Fruit fly (Drosophila melanogaster): ENCODE measurements around the gene CG9512.

The CG9512 gene

DNA sequence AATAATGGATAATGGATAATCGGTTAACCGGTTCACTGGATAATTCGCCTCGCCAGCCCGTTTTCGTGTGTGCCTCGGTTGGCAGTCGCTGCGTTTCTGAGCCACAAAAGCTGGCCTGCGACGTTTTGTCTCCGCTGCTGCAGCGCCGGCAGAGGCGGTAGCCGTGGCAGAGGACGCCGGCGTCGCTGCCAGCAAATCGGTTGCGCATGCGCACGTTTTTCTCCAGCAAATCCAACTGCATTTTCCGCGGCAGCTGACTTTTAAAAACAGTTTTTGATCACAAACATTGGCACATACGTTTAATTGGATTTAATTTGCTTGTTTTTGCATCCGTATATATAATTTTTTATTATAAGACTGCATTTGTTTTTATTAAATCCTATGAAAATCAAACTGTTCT lies 8.6 kb downstream of the CG9512 start, which contains the start of gene CG9514:
TSS of gene CG9514 (minus strand) at position 101 of the 400 bp plus-strand sequence.
- TF ChIP-seq Sin3A (optimal IDR thresholded peaks at IDR 0.05): no peak
- no peak for TF ChIP-seq psq (optimal IDR thresholded peaks at IDR 0.05)
- TF ChIP-seq Myc (optimal IDR thresholded peaks at IDR 0.05): no peak
- no peak for TF ChIP-seq h (optimal IDR thresholded peaks at IDR 0.05)
- no peak for TF ChIP-seq insv (optimal IDR thresholded peaks at IDR 0.05)
- TF ChIP-seq ttk (optimal IDR thresholded peaks at IDR 0.05): no peak

DNA sequence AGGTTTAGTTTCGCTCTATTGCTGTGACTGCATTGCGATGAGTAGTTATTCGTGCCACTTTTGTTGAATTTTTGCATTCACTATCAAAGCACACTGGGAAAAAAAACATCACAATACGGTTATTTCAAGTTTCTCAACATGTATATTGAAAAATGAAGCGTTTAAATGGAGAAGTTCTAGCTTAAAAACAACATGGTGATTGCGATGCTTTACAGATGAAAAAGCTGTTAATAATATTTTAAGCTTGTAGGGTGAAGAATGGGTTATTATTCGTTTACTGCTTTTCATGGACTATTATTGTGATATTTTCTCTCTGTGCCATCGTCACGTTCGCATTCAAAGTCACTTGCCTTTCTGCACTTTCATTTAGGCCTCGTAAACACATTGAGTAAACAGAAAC lies 9.0 kb downstream of the CG9512 start:
- TF ChIP-seq h (optimal IDR thresholded peaks at IDR 0.05): no peak
- TF ChIP-seq insv (optimal IDR thresholded peaks at IDR 0.05): no peak
- TF ChIP-seq Sin3A (optimal IDR thresholded peaks at IDR 0.05): no peak
- no peak for TF ChIP-seq ttk (optimal IDR thresholded peaks at IDR 0.05)
- TF ChIP-seq psq (optimal IDR thresholded peaks at IDR 0.05): no peak
- no peak for TF ChIP-seq Myc (optimal IDR thresholded peaks at IDR 0.05)

DNA sequence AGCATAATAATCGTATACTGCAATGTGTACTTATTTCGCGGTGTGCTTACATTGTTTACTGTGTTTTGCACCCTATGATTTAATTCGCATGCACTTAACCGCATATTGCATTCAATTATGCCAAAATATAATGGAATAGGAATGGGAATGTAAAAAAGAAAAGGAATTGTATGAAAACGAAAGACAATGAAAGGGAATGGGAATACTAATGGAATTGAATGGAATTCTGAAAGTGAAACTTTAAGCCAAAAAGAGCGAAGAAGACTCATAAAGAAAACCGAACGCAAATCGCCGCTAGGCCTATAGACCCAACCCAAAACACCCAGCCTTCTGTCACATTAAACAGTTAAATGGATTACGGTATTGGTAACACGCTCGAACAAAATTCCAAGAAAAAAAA lies 11.5 kb downstream of the CG9512 start:
- TF ChIP-seq psq (optimal IDR thresholded peaks at IDR 0.05) (no peak), Sin3A (optimal IDR thresholded peaks at IDR 0.05) (no peak)

DNA sequence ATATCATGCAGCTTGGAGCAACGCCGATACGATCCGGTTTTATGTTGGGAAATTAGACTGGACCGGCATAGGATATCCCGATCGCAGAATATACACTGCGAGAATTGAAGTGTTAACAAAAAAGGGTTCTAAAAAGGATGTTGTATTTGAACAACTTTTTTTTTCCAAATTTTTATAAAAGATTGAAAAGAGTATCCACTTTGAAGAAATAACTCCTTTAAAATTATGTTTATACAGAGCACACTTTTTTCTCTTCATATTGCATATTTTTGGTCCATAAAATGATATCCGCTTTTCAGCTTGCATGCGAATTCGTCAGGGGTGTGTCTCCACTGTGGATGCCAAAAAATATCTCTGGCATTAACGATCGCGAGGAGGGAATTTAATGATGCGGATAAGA lies 13.0 kb downstream of the CG9512 start:
- TF ChIP-seq Sin3A (optimal IDR thresholded peaks at IDR 0.05) (no peak), Myc (optimal IDR thresholded peaks at IDR 0.05) (no peak), psq (optimal IDR thresholded peaks at IDR 0.05) (no peak), h (optimal IDR thresholded peaks at IDR 0.05) (no peak), ttk (optimal IDR thresholded peaks at IDR 0.05) (no peak), insv (optimal IDR thresholded peaks at IDR 0.05) (no peak)

DNA sequence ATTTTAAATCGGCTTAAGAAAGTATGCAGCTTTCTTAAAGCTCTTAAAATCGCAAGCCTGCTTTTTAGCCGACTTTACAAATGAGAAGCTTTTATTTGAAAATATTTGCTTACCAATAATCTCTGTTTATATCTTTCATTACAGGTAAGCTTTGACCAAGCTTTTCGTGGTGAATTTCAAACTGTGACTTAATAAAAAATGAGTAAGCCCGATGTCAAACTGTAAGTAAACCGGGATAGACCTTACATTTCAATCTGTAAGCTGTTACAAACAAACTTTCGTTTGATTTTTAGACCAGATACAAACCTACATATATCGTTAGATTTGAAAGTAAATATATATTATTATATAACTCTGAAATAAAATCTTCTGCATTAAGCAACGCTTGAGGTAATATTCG lies 19.8 kb downstream of the CG9512 start:
- TF ChIP-seq insv (optimal IDR thresholded peaks at IDR 0.05): no peak
- no peak for TF ChIP-seq psq (optimal IDR thresholded peaks at IDR 0.05)
- TF ChIP-seq Myc (optimal IDR thresholded peaks at IDR 0.05): no peak
- TF ChIP-seq Sin3A (optimal IDR thresholded peaks at IDR 0.05): no peak
- TF ChIP-seq ttk (optimal IDR thresholded peaks at IDR 0.05): no peak
- TF ChIP-seq h (optimal IDR thresholded peaks at IDR 0.05): no peak

DNA sequence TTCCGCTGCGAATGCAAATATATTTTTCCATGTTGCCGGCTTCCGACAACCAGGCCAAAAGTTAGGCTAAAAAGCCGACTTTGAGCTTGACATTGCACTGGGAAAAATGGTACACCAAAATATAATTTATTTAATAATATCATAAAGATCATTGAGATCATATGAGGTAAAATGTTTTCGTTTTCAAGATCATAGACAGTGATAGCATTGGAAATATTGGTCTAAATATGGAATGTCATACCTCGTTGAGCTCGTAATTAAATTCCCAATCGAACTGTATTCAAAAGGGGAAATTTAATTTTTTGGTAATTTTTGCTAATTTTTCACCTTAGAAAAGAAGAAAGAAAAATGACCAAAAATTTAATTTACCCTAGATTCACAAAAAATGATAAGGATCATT lies 21.4 kb downstream of the CG9512 start:
- TF ChIP-seq psq (optimal IDR thresholded peaks at IDR 0.05): no peak
- no peak for TF ChIP-seq insv (optimal IDR thresholded peaks at IDR 0.05)
- no peak for TF ChIP-seq Sin3A (optimal IDR thresholded peaks at IDR 0.05)
- TF ChIP-seq Myc (optimal IDR thresholded peaks at IDR 0.05): no peak
- TF ChIP-seq ttk (optimal IDR thresholded peaks at IDR 0.05): no peak
- no peak for TF ChIP-seq h (optimal IDR thresholded peaks at IDR 0.05)

DNA sequence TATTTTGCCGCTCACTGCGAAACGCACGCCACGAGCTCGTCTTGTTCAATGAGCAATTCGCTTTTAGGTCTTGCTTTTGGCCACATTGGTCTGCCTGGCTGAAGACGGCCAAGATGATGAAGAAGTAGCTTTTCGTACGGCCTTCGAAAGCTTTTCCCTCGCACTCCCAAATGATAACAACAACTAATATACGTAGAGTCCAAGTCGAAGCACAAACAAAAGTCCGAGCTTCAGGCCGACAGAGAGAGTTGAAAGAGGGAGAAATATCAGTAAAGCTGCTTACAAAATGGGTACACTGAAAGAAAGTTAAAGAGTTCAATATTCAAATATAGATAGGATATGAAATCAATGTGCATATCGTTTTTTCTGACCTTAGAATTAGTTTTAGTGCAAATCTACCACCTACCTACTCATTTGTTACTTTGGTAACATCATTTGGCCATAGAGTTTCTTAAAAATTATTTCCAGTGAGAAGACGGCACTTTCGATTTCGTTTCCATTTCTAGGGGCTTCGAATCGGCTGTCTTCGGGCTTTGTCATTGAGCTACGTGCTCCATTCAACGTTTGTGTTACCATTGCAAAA lies 22.7 kb downstream of the CG9512 start, which contains the start of the genes CG45064 and CG45065:
TSS of gene CG45064 (minus strand) at position 51 of the 583 bp plus-strand sequence.
TSS of gene CG45065 (minus strand) at position 51 of the 583 bp plus-strand sequence.
- TF ChIP-seq Sin3A (optimal IDR thresholded peaks at IDR 0.05) (no peak), Myc (optimal IDR thresholded peaks at IDR 0.05) (no peak), insv (optimal IDR thresholded peaks at IDR 0.05) (no peak), h (optimal IDR thresholded peaks at IDR 0.05) (no peak), ttk (optimal IDR thresholded peaks at IDR 0.05) (no peak), psq (optimal IDR thresholded peaks at IDR 0.05) (no peak)

DNA sequence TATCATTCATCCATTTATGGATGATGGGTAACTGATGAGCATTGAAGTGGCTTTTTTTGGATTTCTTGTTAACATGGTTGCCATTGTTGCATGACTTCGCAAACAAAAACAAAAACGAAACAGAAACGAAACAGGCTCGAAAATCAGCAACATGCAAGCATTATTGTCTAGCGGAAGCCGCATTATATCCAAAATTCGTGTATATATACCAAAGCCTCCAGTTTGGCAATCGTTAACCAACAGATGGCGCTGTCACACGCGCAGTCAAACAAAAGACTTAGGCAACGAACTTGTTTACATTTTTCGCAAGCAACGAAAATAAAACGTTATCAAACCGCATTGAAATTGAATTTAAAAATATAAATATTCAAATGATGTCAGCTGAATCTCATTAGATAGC lies 26.4 kb downstream of the CG9512 start:
- TF ChIP-seq Sin3A (optimal IDR thresholded peaks at IDR 0.05) (no peak), ttk (optimal IDR thresholded peaks at IDR 0.05) (no peak), insv (optimal IDR thresholded peaks at IDR 0.05) (no peak), psq (optimal IDR thresholded peaks at IDR 0.05) (no peak), Myc (optimal IDR thresholded peaks at IDR 0.05) (no peak), h (optimal IDR thresholded peaks at IDR 0.05) (no peak)

DNA sequence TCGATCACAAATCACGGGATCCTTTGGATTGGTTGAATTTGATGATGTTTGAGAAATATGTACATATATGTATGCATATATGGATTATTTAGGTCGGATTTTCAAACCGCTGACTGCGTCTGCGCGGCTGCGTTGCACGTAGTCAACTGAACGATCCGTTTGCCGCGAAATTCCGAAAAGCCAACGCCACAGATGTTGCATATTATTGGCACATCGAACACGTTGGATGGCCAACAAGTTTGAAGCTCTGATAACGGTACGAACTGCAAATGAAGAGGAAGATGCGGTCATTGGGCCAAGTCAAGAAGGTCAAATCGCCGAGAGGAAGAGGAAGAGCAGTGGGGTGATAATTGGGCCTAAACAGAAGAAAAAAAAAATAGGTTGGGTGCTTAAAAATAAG lies 34.3 kb downstream of the CG9512 start, which contains the start of gene CG9518:
TSS of gene CG9518 (minus strand) at position 154 of the 400 bp plus-strand sequence.
- TF ChIP-seq Myc (optimal IDR thresholded peaks at IDR 0.05): no peak
- TF ChIP-seq insv (optimal IDR thresholded peaks at IDR 0.05): no peak
- TF ChIP-seq ttk (optimal IDR thresholded peaks at IDR 0.05): no peak

DNA sequence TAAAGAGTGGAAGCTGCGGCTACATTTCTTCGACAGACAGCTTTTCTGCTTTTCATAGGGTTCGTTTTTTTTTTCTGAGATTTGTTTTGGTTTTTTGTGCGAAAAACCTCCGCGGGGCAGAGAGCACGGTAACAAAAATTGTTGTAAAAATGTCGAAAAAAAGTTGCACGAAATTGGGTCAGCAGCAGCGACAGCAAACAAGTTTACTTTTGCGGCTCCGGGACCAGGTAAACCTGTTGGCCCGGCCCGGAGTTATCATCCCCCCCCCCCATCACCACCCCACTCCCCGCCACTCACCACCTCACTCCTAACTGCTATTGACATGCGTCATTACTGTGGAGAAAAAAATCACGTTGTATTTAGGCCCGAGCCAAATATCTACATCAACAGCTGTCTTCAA lies 36.9 kb downstream of the CG9512 start:
- TF ChIP-seq h (optimal IDR thresholded peaks at IDR 0.05) (no peak), insv (optimal IDR thresholded peaks at IDR 0.05) (no peak), psq (optimal IDR thresholded peaks at IDR 0.05) (no peak), Sin3A (optimal IDR thresholded peaks at IDR 0.05) (no peak), Myc (optimal IDR thresholded peaks at IDR 0.05) (no peak), ttk (optimal IDR thresholded peaks at IDR 0.05) (no peak)

DNA sequence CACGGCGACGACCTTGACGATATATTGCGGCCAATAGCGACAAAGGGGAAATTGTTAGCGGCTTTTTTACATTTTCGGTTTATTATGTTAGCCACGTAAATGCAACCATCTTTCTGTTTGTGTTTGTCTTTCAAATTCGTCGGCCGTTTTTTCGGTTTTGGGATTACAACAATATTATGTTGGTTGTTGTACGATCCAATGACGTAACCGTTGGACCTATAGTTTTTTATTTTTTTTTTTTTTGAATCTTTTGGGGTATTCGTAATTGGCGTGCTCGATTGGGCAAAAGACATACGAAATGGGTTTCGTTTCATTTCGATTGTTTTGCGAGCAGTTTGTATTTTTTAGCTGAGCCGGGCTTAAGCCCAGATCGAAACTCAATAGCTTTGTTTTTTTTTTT lies 38.4 kb downstream of the CG9512 start:
- TF ChIP-seq insv (optimal IDR thresholded peaks at IDR 0.05) (no peak), Sin3A (optimal IDR thresholded peaks at IDR 0.05) (no peak), psq (optimal IDR thresholded peaks at IDR 0.05) (no peak), ttk (optimal IDR thresholded peaks at IDR 0.05) (no peak), Myc (optimal IDR thresholded peaks at IDR 0.05) (no peak), h (optimal IDR thresholded peaks at IDR 0.05) (no peak)

DNA sequence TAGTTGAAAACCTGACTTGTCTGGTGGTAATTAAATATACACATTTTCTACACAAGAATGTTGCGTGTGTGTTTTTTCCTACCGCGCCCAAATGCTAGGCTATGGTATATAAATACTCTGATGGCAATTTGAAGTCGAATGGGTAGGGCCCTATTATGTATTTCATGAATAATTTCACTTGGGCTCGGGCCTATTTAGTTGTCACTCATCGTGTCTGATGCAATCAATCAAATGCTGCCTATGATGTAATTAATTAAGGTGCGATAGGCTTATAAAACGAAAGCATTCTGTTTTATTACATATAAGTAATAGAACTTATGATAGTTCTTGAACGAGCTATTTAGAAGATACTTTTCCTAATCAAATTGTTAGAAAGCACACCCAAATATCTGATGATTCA lies 42.9 kb downstream of the CG9512 start:
- TF ChIP-seq ttk (optimal IDR thresholded peaks at IDR 0.05) (no peak), insv (optimal IDR thresholded peaks at IDR 0.05) (no peak)

DNA sequence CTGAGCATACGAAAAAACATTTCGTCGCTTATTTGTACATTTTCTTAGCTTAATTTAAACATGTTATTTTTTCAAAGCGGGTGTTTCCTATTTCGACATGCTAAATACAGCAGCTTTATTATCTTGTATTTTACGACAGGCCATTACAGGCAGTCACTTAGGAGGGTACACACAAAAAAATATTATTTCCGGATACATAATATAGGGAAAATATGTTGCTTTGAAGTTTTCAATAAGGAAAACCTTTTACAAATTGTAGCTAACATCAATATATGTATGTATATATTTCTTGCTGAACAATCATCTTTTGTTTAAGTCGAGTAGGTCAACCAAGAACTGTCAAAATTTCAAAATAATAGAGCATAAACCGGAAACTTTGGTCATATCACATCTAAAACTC lies 46.4 kb downstream of the CG9512 start, which contains the start of gene CG46399:
TSS of gene CG46399 (plus strand) at position 301 of the 400 bp plus-strand sequence.
- TF ChIP-seq h (optimal IDR thresholded peaks at IDR 0.05): no peak
- no peak for TF ChIP-seq Myc (optimal IDR thresholded peaks at IDR 0.05)
- no peak for TF ChIP-seq ttk (optimal IDR thresholded peaks at IDR 0.05)
- TF ChIP-seq psq (optimal IDR thresholded peaks at IDR 0.05): no peak

Data from Kc167 (cell line).